Worm (Caenorhabditis elegans): ENCODE results near the gene F16G10.11.

- TF ChIP-seq T22C8.4 (GFP tag; IDR thresholded peaks at IDR 0.05) (no peak), klf-2 (GFP tag; conservative IDR thresholded peaks at IDR 0.05) (no peak), med-1 (GFP tag; optimal IDR thresholded peaks at IDR 0.05; ENCODE audit: insufficient read depth) (no peak), ztf-23 (GFP tag; IDR thresholded peaks at IDR 0.05) (no peak), flt-1 (GFP tag; IDR thresholded peaks at IDR 0.05) (no peak), ref-1 (GFP tag; conservative IDR thresholded peaks at IDR 0.05) (no peak)
These were observed 18.7 kb downstream of the F16G10.11 start, which contains the start of gene F16G10.2 for ce11 chrII:2374973-2375372.

Measured in whole organism, midembryonic.